Fruit fly (Drosophila melanogaster): ENCODE results near the gene CG5412.
A peak's percentile ranks its signal among the peaks of the same experiment; 100 is the strongest.

The CG5412 gene

dm6 chr3R:20604078-20604477 is 27.2 kb downstream of the CG5412 start (continued):
- TF ChIP-seq Drgx (GFP tag; IDR thresholded peaks at IDR 0.05) (peak; percentile 36; the same call in 1 of the 2 replicates), CG6813 (GFP tag; optimal IDR thresholded peaks at IDR 0.05) (no peak), CG1603 (tag; optimal IDR thresholded peaks at IDR 0.05) (no peak), sima (GFP tag; optimal IDR thresholded peaks at IDR 0.05) (no peak), ci (GFP tag; IDR thresholded peaks at IDR 0.05) (peak; percentile 37; the same call in 2 of the 3 replicates), ssp (GFP tag; IDR thresholded peaks at IDR 0.05) (no peak), CG8765 (GFP tag; IDR thresholded peaks at IDR 0.05) (no peak), CG3065 (GFP tag; optimal IDR thresholded peaks at IDR 0.05) (no peak), CG11723 (GFP tag; optimal IDR thresholded peaks at IDR 0.05) (no peak), lab (GFP tag; optimal IDR thresholded peaks at IDR 0.05) (peak; percentile 25), chm (GFP tag; IDR thresholded peaks at IDR 0.05) (0 out of 2 replicates have a peak, but pooled peaks have one; percentile 29), CG8089 (GFP tag; optimal IDR thresholded peaks at IDR 0.05) (no peak)

- TF ChIP-seq pan (optimal IDR thresholded peaks at IDR 0.05), result no peak
- no peak for TF ChIP-seq pan (GFP tag; optimal IDR thresholded peaks at IDR 0.05 in 1 of 2, IDR thresholded peaks at IDR 0.05 in 1 of 2)
- no peak for TF ChIP-seq CHES-1-like (GFP tag; optimal IDR thresholded peaks at IDR 0.05)
- TF ChIP-seq inv (GFP tag; IDR thresholded peaks at IDR 0.05; ENCODE audit: partially characterized antibody), result no peak
- TF ChIP-seq grau (tag; optimal IDR thresholded peaks at IDR 0.05), result peak; percentile 38
- no peak for TF ChIP-seq Hr78 (GFP tag; optimal IDR thresholded peaks at IDR 0.05)
- peak; percentile 35; the same call in 1 of the 2 replicates for TF ChIP-seq crol (GFP tag; IDR thresholded peaks at IDR 0.05)
- no peak for TF ChIP-seq sima (GFP tag; optimal IDR thresholded peaks at IDR 0.05)
- no peak for TF ChIP-seq B-H1 (GFP tag; IDR thresholded peaks at IDR 0.05)
- no peak for TF ChIP-seq CG17186 (GFP tag; optimal IDR thresholded peaks at IDR 0.05)
- peak; percentile 20 for TF ChIP-seq cg (GFP tag; optimal IDR thresholded peaks at IDR 0.05)
- no peak for TF ChIP-seq exex (tag; optimal IDR thresholded peaks at IDR 0.05)
- no peak for TF ChIP-seq ATbp (GFP tag; optimal IDR thresholded peaks at IDR 0.05)
- TF ChIP-seq Deaf1 (tag; optimal IDR thresholded peaks at IDR 0.05), result no peak
- no peak for TF ChIP-seq CG5953 (GFP tag; IDR thresholded peaks at IDR 0.05)
- no peak for TF ChIP-seq bsh (GFP tag; optimal IDR thresholded peaks at IDR 0.05)
- no peak for TF ChIP-seq CG2889 (GFP tag; IDR thresholded peaks at IDR 0.05)
- TF ChIP-seq CG15073 (GFP tag; optimal IDR thresholded peaks at IDR 0.05), result no peak
- TF ChIP-seq Med (GFP tag), result peak; percentile 9
- no peak for TF ChIP-seq stwl (tag; optimal IDR thresholded peaks at IDR 0.05)
- TF ChIP-seq cato (GFP tag; optimal IDR thresholded peaks at IDR 0.05; ENCODE audit: borderline replicate concordance), result no peak
- TF ChIP-seq Hr39 (optimal IDR thresholded peaks at IDR 0.05), result peak; percentile 45
- 0 out of 4 replicates have a peak, but pooled peaks have one; percentile 24 for TF ChIP-seq chinmo (GFP tag; IDR thresholded peaks at IDR 0.05; ENCODE audit: partially characterized antibody)
- TF ChIP-seq esg (GFP tag; conservative IDR thresholded peaks at IDR 0.05), result no peak
- no peak for TF ChIP-seq CG10147 (GFP tag; optimal IDR thresholded peaks at IDR 0.05)
- TF ChIP-seq Chrac-16 (GFP tag; optimal IDR thresholded peaks at IDR 0.05), result no peak
- TF ChIP-seq trh (GFP tag; optimal IDR thresholded peaks at IDR 0.05), result no peak
- no peak for TF ChIP-seq CG9876 (GFP tag; optimal IDR thresholded peaks at IDR 0.05)
Measured at dm6 chr3R:20605078-20605477, 28.2 kb downstream of the CG5412 start.

Measured in whole organism, embryonic.